Fruit fly (Drosophila melanogaster) whole organism, prepupa: Measurements from ENCODE around the gene CG43402.

ENCODE experiments used
- CG1621 ChIP-seq: fragments of 200-800 bp; sonication (Bioruptor generic); optimal IDR thresholded peaks from 3 replicates; lab custom pipeline; 2018; ENCODE audit warnings: missing biosample characterization, mild to moderate bottlenecking, missing genetic modification characterization
- CG16779 ChIP-seq: fragments of 200-800 bp; sonication (Bioruptor generic); optimal IDR thresholded peaks from 3 replicates; lab custom pipeline; 2017; ENCODE audit warnings: missing biosample characterization, mild to moderate bottlenecking, missing genetic modification characterization
- CG3919 ChIP-seq: fragments of 200-800 bp; sonication (Bioruptor generic); optimal IDR thresholded peaks from 3 replicates; lab custom pipeline; 2016; ENCODE audit warnings: missing biosample characterization, missing genetic modification characterization
- CG6276 ChIP-seq: fragments of 200-800 bp; sonication (Bioruptor generic); optimal IDR thresholded peaks from 2 replicates; lab custom pipeline; 2017; ENCODE audit warnings: missing biosample characterization, mild to moderate bottlenecking, missing genetic modification characterization
- CG6792 ChIP-seq: fragments of 200-800 bp; sonication (Bioruptor generic); optimal IDR thresholded peaks from 3 replicates; lab custom pipeline; 2016; ENCODE audit warnings: missing biosample characterization, missing genetic modification characterization
- CG7368 ChIP-seq: fragments of 200-800 bp; sonication (Bioruptor generic); optimal IDR thresholded peaks from 3 replicates; lab custom pipeline; 2016; ENCODE audit warnings: missing biosample characterization, missing genetic modification characterization
- CG8319 ChIP-seq: fragments of 200-800 bp; sonication (Bioruptor generic); optimal IDR thresholded peaks from 3 replicates; lab custom pipeline; 2016; ENCODE audit warnings: missing biosample characterization, missing genetic modification characterization
- Ets96B ChIP-seq: fragments of 200-800 bp; optimal IDR thresholded peaks from 2 replicates; lab custom pipeline; 2019; ENCODE audit warnings: missing biosample characterization, mild to moderate bottlenecking, missing genetic modification characterization, moderate library complexity
- Hr39 ChIP-seq: fragments of 200-800 bp; sonication (Bioruptor generic); optimal IDR thresholded peaks from 2 replicates; lab custom pipeline; 2016; ENCODE audit warnings: missing biosample characterization, missing genetic modification characterization
- Sox102F ChIP-seq: fragments of 200-800 bp; sonication (Bioruptor generic); optimal IDR thresholded peaks from 2 replicates; lab custom pipeline; 2016; ENCODE audit warnings: missing biosample characterization, mild to moderate bottlenecking, missing genetic modification characterization
- cyc ChIP-seq: fragments of 200-800 bp; sonication (Bioruptor generic); optimal IDR thresholded peaks from 3 replicates; lab custom pipeline; 2016; ENCODE audit warnings: missing biosample characterization, missing genetic modification characterization
- dac ChIP-seq: fragments of 200-800 bp; sonication (Bioruptor generic); optimal IDR thresholded peaks from 2 replicates; lab custom pipeline; 2017; ENCODE audit warnings: missing biosample characterization, mild to moderate bottlenecking, missing genetic modification characterization
- dsx ChIP-seq: fragments of 200-800 bp; optimal IDR thresholded peaks from 3 replicates; lab custom pipeline; 2019; ENCODE audit warnings: missing biosample characterization, mild to moderate bottlenecking, missing genetic modification characterization, moderate library complexity; ENCODE audit not compliant: poor library complexity, severe bottlenecking
- eg ChIP-seq: fragments of 200-800 bp; sonication (Bioruptor generic); IDR thresholded peaks from 3 replicates; pipeline ENCODE4 v1.3.6; 2022; ENCODE audit warnings: missing biosample characterization, missing genetic modification characterization

dm6 chr2L:1447652-1448051, 5.2 kb downstream of the CG43402 start:
- TF ChIP-seq CG3919 (GFP tag; lab: Kevin White, UChicago) (no peak), Hr39 (GFP tag; lab: Kevin White, UChicago) (no peak), eg (GFP tag; lab: Robert Waterston, UW) (no peak), cyc (no peak), CG16779 (tag; lab: Kevin White, UChicago) (no peak), CG8319 (GFP tag; lab: Kevin White, UChicago) (no peak), dac (no peak), dsx (GFP tag; lab: Kevin White, UChicago) (no peak), CG1621 (no peak), CG6276 (GFP tag; lab: Kevin White, UChicago) (no peak), CG6792 (no peak), Sox102F (GFP tag; lab: Kevin White, UChicago) (no peak), Ets96B (tag; lab: Kevin White, UChicago) (no peak), CG7368 (GFP tag; lab: Kevin White, UChicago) (no peak)
